Fruit fly (Drosophila melanogaster) whole organism, embryonic: ENCODE results near the gene CG42710.

Experiments used
- Abd-B ChIP-seq: fragments of 200-800 bp; sonication (Bioruptor generic); optimal IDR thresholded peaks from 2 replicates; lab custom pipeline; 2018; ENCODE audit warnings: missing biosample characterization, mild to moderate bottlenecking, missing genetic modification characterization, moderate library complexity
- Antp ChIP-seq: fragments of 200-800 bp; sonication (Bioruptor generic); optimal IDR thresholded peaks from 3 replicates; lab custom pipeline; 2016; ENCODE audit warnings: missing biosample characterization, missing genetic modification characterization
- B-H1 ChIP-seq: fragments of 200-800 bp; sonication (Bioruptor generic); IDR thresholded peaks from 3 replicates; pipeline ENCODE4 v1.3.6; 2022; ENCODE audit warnings: missing biosample characterization, missing genetic modification characterization
- CG11398 ChIP-seq: fragments of 200-800 bp; sonication (Bioruptor generic); optimal IDR thresholded peaks from 2 replicates; lab custom pipeline; 2016; ENCODE audit warnings: missing biosample characterization, missing genetic modification characterization
- CG11696 ChIP-seq: fragments of 200-800 bp; sonication (Bioruptor generic); IDR thresholded peaks from 2 replicates; pipeline ENCODE4 v1.3.6; 2022; ENCODE audit warnings: missing biosample characterization, missing genetic modification characterization
- CG13424 ChIP-seq: fragments of 200-800 bp; sonication (Bioruptor generic); optimal IDR thresholded peaks from 2 replicates; lab custom pipeline; 2019; ENCODE audit warnings: missing biosample characterization, mild to moderate bottlenecking, missing genetic modification characterization, moderate library complexity
- CG15269 ChIP-seq: fragments of 200-800 bp; sonication (Bioruptor generic); optimal IDR thresholded peaks from 2 replicates; lab custom pipeline; 2018; ENCODE audit warnings: missing biosample characterization, mild to moderate bottlenecking, missing genetic modification characterization, moderate library complexity
- CG15514 ChIP-seq: fragments of 200-800 bp; sonication (Bioruptor generic); optimal IDR thresholded peaks from 3 replicates; lab custom pipeline; 2017; ENCODE audit warnings: missing biosample characterization, missing genetic modification characterization, mild to moderate bottlenecking, moderate library complexity, missing genetic modification reagents
- CG1647 ChIP-seq: fragments of 200-800 bp; sonication (Bioruptor generic); optimal IDR thresholded peaks from 3 replicates; lab custom pipeline; 2016; ENCODE audit warnings: missing biosample characterization, missing genetic modification characterization
- CG18262 ChIP-seq: fragments of 200-800 bp; optimal IDR thresholded peaks from 3 replicates; lab custom pipeline; 2019; ENCODE audit warnings: missing biosample characterization, mild to moderate bottlenecking, missing genetic modification characterization, moderate library complexity
- CG18619 ChIP-seq: fragments of 200-800 bp; sonication (Bioruptor generic); optimal IDR thresholded peaks from 3 replicates; lab custom pipeline; 2017; ENCODE audit warnings: missing biosample characterization, mild to moderate bottlenecking, missing genetic modification characterization
- CG2116 ChIP-seq: fragments of 200-800 bp; sonication (Bioruptor generic); optimal IDR thresholded peaks from 3 replicates; lab custom pipeline; 2018; ENCODE audit warnings: missing biosample characterization, mild to moderate bottlenecking, missing genetic modification characterization
- CG2199 ChIP-seq: fragments of 200-800 bp; sonication (Bioruptor generic); IDR thresholded peaks from 3 replicates; pipeline ENCODE4 v1.3.6; 2022; ENCODE audit warnings: missing biosample characterization, missing genetic modification characterization
- CG30020 ChIP-seq: fragments of 200-800 bp; optimal IDR thresholded peaks from 2 replicates; lab custom pipeline; 2019; ENCODE audit warnings: missing biosample characterization, mild to moderate bottlenecking, missing genetic modification characterization, moderate library complexity
- CG33213 ChIP-seq: fragments of 200-800 bp; sonication (Bioruptor generic); optimal IDR thresholded peaks from 3 replicates; lab custom pipeline; 2016; ENCODE audit warnings: missing biosample characterization, missing genetic modification characterization
- CG34224 ChIP-seq: fragments of 200-800 bp; sonication (Bioruptor generic); IDR thresholded peaks from 3 replicates; pipeline ENCODE4 v1.3.6; 2022; ENCODE audit warnings: missing biosample characterization, missing genetic modification characterization; ENCODE audit not compliant: partially characterized antibody
- CG34422 ChIP-seq: fragments of 200-800 bp; sonication (Bioruptor generic); IDR thresholded peaks from 3 replicates; pipeline ENCODE4 v1.3.6; 2022; ENCODE audit warnings: missing biosample characterization, missing genetic modification characterization
- CG4328 ChIP-seq: fragments of 200-800 bp; sonication (Bioruptor generic); optimal IDR thresholded peaks from 3 replicates; lab custom pipeline; 2017; ENCODE audit warnings: missing biosample characterization, missing genetic modification reagents, missing genetic modification characterization
- CG4360 ChIP-seq: fragments of 200-800 bp; sonication (Bioruptor generic); IDR thresholded peaks from 2 replicates; pipeline ENCODE4 v1.3.6; 2022; ENCODE audit warnings: missing biosample characterization, missing genetic modification characterization
- CG4854 ChIP-seq: fragments of 200-800 bp; sonication (Bioruptor generic); optimal IDR thresholded peaks from 2 replicates; lab custom pipeline; 2016; ENCODE audit warnings: missing biosample characterization, missing genetic modification characterization, inconsistent platforms
- CG6254 ChIP-seq: fragments of 200-800 bp; sonication (Bioruptor generic); optimal IDR thresholded peaks from 3 replicates; lab custom pipeline; 2017; ENCODE audit warnings: mild to moderate bottlenecking, missing biosample characterization, missing genetic modification reagents, missing genetic modification characterization
- CG6272 ChIP-seq: fragments of 200-800 bp; sonication (Bioruptor generic); IDR thresholded peaks from 2 replicates; pipeline ENCODE4 v1.3.6; 2022; ENCODE audit warnings: missing biosample characterization, missing genetic modification characterization
- CG6813 ChIP-seq: fragments of 200-800 bp; sonication (Bioruptor generic); optimal IDR thresholded peaks from 2 replicates; lab custom pipeline; 2017; ENCODE audit warnings: missing biosample characterization, missing genetic modification characterization, mild to moderate bottlenecking, moderate library complexity, missing genetic modification reagents
- CG7271 ChIP-seq: fragments of 200-800 bp; sonication (Bioruptor generic); optimal IDR thresholded peaks from 2 replicates; lab custom pipeline; 2018; ENCODE audit warnings: missing biosample characterization, mild to moderate bottlenecking, missing genetic modification characterization, moderate library complexity
- CkIIα-i1 ChIP-seq: fragments of 200-800 bp; sonication (Bioruptor generic); IDR thresholded peaks from 2 replicates; pipeline ENCODE4 v1.3.6; 2022; ENCODE audit warnings: missing biosample characterization, missing genetic modification characterization
- D19A ChIP-seq: fragments of 200-800 bp; optimal IDR thresholded peaks from 3 replicates; lab custom pipeline; 2019; ENCODE audit warnings: missing biosample characterization, mild to moderate bottlenecking, missing genetic modification characterization, moderate library complexity
- Dll ChIP-seq: fragments of 200-800 bp; sonication (Bioruptor generic); IDR thresholded peaks from 4 replicates; pipeline ENCODE4 v1.3.6; 2022; ENCODE audit warnings: missing biosample characterization, missing genetic modification characterization; ENCODE audit not compliant: partially characterized antibody
- Drgx ChIP-seq: fragments of 200-800 bp; sonication (Bioruptor generic); IDR thresholded peaks from 2 replicates; pipeline ENCODE4 v1.3.6; 2022; ENCODE audit warnings: missing biosample characterization, missing genetic modification characterization
- HLH3B ChIP-seq: fragments of 200-800 bp; sonication (Bioruptor generic); IDR thresholded peaks from 2 replicates; pipeline ENCODE4 v1.3.6; 2022; ENCODE audit warnings: missing biosample characterization, missing genetic modification characterization
- Neu2 ChIP-seq: fragments of 200-800 bp; sonication (Bioruptor generic); optimal IDR thresholded peaks from 3 replicates; lab custom pipeline; 2016; ENCODE audit warnings: missing biosample characterization, missing genetic modification characterization, borderline replicate concordance
- aop ChIP-seq: fragments of 200-800 bp; sonication (Bioruptor generic); IDR thresholded peaks from 2 replicates; pipeline ENCODE4 v1.3.6; 2022; ENCODE audit warnings: missing biosample characterization, missing genetic modification characterization
- bbx ChIP-seq: fragments of 200-800 bp; sonication (Bioruptor generic); IDR thresholded peaks from 2 replicates; pipeline ENCODE4 v1.3.6; 2022; ENCODE audit warnings: missing biosample characterization, missing genetic modification characterization; ENCODE audit not compliant: partially characterized antibody
- bsh ChIP-seq, 2 experiments: fragments of 200-800 bp; sonication (Bioruptor generic); optimal IDR thresholded peaks; 2 replicates each; lab custom pipeline; 2017 to 2018; ENCODE audit warnings: mild to moderate bottlenecking in 2 of 2, missing biosample characterization in 2 of 2, missing genetic modification characterization in 2 of 2, moderate library complexity in 1 of 2
- caup ChIP-seq: fragments of 200-800 bp; sonication (Bioruptor generic); optimal IDR thresholded peaks from 3 replicates; lab custom pipeline; 2017; ENCODE audit warnings: missing biosample characterization, mild to moderate bottlenecking, missing genetic modification characterization, moderate library complexity; ENCODE audit not compliant: severe bottlenecking
- ci ChIP-seq: fragments of 200-800 bp; sonication (Bioruptor generic); IDR thresholded peaks from 3 replicates; pipeline ENCODE4 v1.3.6; 2022; ENCODE audit warnings: missing biosample characterization, missing genetic modification characterization
- crc ChIP-seq: fragments of 200-800 bp; sonication (Bioruptor generic); optimal IDR thresholded peaks from 2 replicates; lab custom pipeline; 2016; ENCODE audit warnings: missing biosample characterization, missing genetic modification characterization
- croc ChIP-seq: fragments of 200-800 bp; sonication (Bioruptor generic); conservative IDR thresholded peaks from 3 replicates; pipeline ENCODE4 v1.3.6; 2022; ENCODE audit warnings: missing biosample characterization, missing genetic modification characterization
- crp ChIP-seq, 2 experiments: fragments of 200-800 bp; sonication (Bioruptor generic); optimal IDR thresholded peaks; 2 replicates in 1 of 2; 3 replicates in 1 of 2; lab custom pipeline; 2017; ENCODE audit warnings: missing biosample characterization in 2 of 2, missing genetic modification characterization in 2 of 2, mild to moderate bottlenecking in 1 of 2, moderate library complexity in 1 of 2
- dimm ChIP-seq: fragments of 200-800 bp; sonication (Bioruptor generic); IDR thresholded peaks from 2 replicates; pipeline ENCODE4 v1.3.6; 2022; ENCODE audit warnings: missing biosample characterization, missing genetic modification characterization
- eve ChIP-seq, 2 experiments: fragments of >200 bp; optimal IDR thresholded peaks; 2 replicates each; lab custom pipeline; 2017; ENCODE audit warnings: missing biosample characterization in 2 of 2, missing genetic modification characterization in 2 of 2
- ham ChIP-seq: fragments of 200-800 bp; sonication (Bioruptor generic); IDR thresholded peaks from 2 replicates; pipeline ENCODE4 v1.3.6; 2022; ENCODE audit warnings: missing biosample characterization, missing genetic modification characterization
- mirr ChIP-seq: fragments of 200-800 bp; sonication (Bioruptor generic); optimal IDR thresholded peaks from 3 replicates; lab custom pipeline; 2018; ENCODE audit warnings: missing biosample characterization, mild to moderate bottlenecking, missing genetic modification characterization
- pros ChIP-seq: fragments of 200-800 bp; sonication (Bioruptor generic); optimal IDR thresholded peaks from 3 replicates; lab custom pipeline; 2019; ENCODE audit warnings: missing biosample characterization, mild to moderate bottlenecking, missing genetic modification characterization, moderate library complexity
- sens ChIP-seq: fragments of 200-800 bp; sonication (Bioruptor generic); peaks from one replicate; lab custom pipeline; 2016; ENCODE audit warnings: missing biosample characterization, missing genetic modification characterization
- slou ChIP-seq: fragments of 200-800 bp; sonication (Bioruptor generic); optimal IDR thresholded peaks from 3 replicates; lab custom pipeline; 2016; ENCODE audit warnings: missing biosample characterization, missing genetic modification characterization
- sr ChIP-seq: fragments of 200-800 bp; sonication (Bioruptor generic); IDR thresholded peaks from 3 replicates; pipeline ENCODE4 v1.3.6; 2022; ENCODE audit warnings: missing biosample characterization, missing genetic modification characterization
- tgo ChIP-seq: fragments of 200-800 bp; sonication (Bioruptor generic); IDR thresholded peaks from 3 replicates; pipeline ENCODE4 v1.3.6; 2022; ENCODE audit warnings: missing biosample characterization, missing genetic modification characterization
- ttk ChIP-seq: fragments of 200-800 bp; sonication (Bioruptor generic); IDR thresholded peaks from 2 replicates; pipeline ENCODE4 v2.1.2; 2022; ENCODE audit warnings: missing biosample characterization, missing genetic modification characterization
- twi ChIP-seq: fragments of 200-800 bp; optimal IDR thresholded peaks from 2 replicates; lab custom pipeline; 2019; ENCODE audit warnings: missing biosample characterization, mild to moderate bottlenecking, missing genetic modification characterization, moderate library complexity
- tx ChIP-seq: fragments of 200-800 bp; sonication (Bioruptor generic); optimal IDR thresholded peaks from 2 replicates; lab custom pipeline; 2016; ENCODE audit warnings: missing biosample characterization, missing genetic modification characterization
- vvl ChIP-seq: fragments of 200-800 bp; sonication (Bioruptor generic); IDR thresholded peaks from 2 replicates; pipeline ENCODE4 v1.3.6; 2022; ENCODE audit warnings: missing biosample characterization, missing genetic modification characterization

The CG42710 gene

DNA sequence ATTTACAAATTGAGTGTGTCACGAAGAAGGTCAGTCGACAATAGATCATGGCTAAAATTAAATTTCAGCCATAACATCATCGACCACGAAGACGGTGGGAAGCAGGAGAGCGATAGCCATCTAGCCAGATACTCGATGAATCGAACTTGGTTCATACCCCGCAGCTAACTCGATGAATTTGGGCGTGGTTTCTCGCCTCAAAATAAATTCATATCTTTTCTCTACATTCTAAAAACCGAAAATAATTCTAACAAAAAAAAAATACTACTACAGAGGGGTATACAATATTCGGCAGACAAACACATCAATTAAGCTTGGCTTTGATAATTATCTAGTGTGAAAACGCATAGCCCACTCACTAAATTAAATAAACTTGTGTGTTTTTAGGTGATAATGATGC, 49.6 kb downstream of the CG42710 start (continued):
- TF ChIP-seq Neu2 (GFP tag; lab: Kevin White, UChicago) (no peak), CG6272 (no peak; the same call in 1 of the 2 replicates), CG6813 (GFP tag; lab: Kevin White, UChicago) (no peak), bsh (GFP tag; optimal IDR thresholded peaks at IDR 0.05; lab: Kevin White, UChicago) (no peak), bbx (GFP tag; lab: Robert Waterston, UW) (no peak), CG34224 (no peak), HLH3B (peak; percentile 61; the same call in 1 of the 2 replicates), pros (GFP tag; lab: Kevin White, UChicago) (no peak), CG13424 (tag; lab: Kevin White, UChicago) (peak; percentile 15), twi (tag; lab: Kevin White, UChicago) (no peak), CkIIα-i1 (GFP tag; lab: Robert Waterston, UW) (no peak), D19A (tag; lab: Kevin White, UChicago) (peak; percentile 23), CG33213 (GFP tag; lab: Kevin White, UChicago) (no peak), CG11398 (GFP tag; lab: Kevin White, UChicago) (no peak), CG7271 (no peak), ttk (GFP tag; lab: Robert Waterston, UW) (no peak), CG34422 (GFP tag; lab: Robert Waterston, UW) (no peak), tgo (GFP tag; lab: Robert Waterston, UW) (peak; percentile 36; the same call in 2 of the 3 replicates), CG18619 (no peak), CG15514 (GFP tag; lab: Kevin White, UChicago) (no peak), slou (GFP tag; lab: Kevin White, UChicago) (no peak), CG2116 (GFP tag; lab: Kevin White, UChicago) (no peak), tx (no peak), dimm (GFP tag; lab: Robert Waterston, UW) (no peak), eve (GFP tag; optimal IDR thresholded peaks at IDR 0.05; lab: Kevin White, UChicago) (no peak), sr (GFP tag; lab: Robert Waterston, UW) (peak; percentile 30; the same call in 1 of the 3 replicates), caup (GFP tag; lab: Kevin White, UChicago) (peak; percentile 4), croc (GFP tag; lab: Robert Waterston, UW) (no peak), CG15269 (tag; lab: Kevin White, UChicago) (peak; percentile 29), CG1647 (GFP tag; lab: Kevin White, UChicago) (no peak), Drgx (no peak), CG4360 (GFP tag; lab: Robert Waterston, UW) (no peak), Dll (GFP tag; lab: Robert Waterston, UW) (no peak), vvl (peak; percentile 77), crc (GFP tag; lab: Kevin White, UChicago) (no peak), CG11696 (GFP tag; lab: Robert Waterston, UW) (no peak), CG4854 (GFP tag; lab: Kevin White, UChicago) (no peak), ci (GFP tag; lab: Robert Waterston, UW) (peak; percentile 65; the same call in 1 of the 3 replicates), sens (peak; percentile 78), B-H1 (GFP tag; lab: Robert Waterston, UW) (0 out of 3 replicates have a peak, but pooled peaks have one; percentile 19), crp (GFP tag; optimal IDR thresholded peaks at IDR 0.05; lab: Kevin White, UChicago) (no peak), CG4328 (GFP tag; lab: Kevin White, UChicago) (no peak), CG30020 (tag; lab: Kevin White, UChicago) (no peak), aop (GFP tag; lab: Robert Waterston, UW) (no peak), mirr (GFP tag; lab: Kevin White, UChicago) (no peak), CG18262 (tag; lab: Kevin White, UChicago) (no peak), ham (GFP tag; lab: Robert Waterston, UW) (no peak), Abd-B (GFP tag; lab: Kevin White, UChicago) (peak; percentile 53), CG6254 (GFP tag; lab: Kevin White, UChicago) (no peak), CG2199 (no peak), Antp (GFP tag; lab: Kevin White, UChicago) (no peak)
